Worm (Caenorhabditis elegans) whole organism, L4/young adult: ENCODE measurements around the gene F40F8.5.

ENCODE experiments used
- W03F9.2 ChIP-seq: fragments of 150-350 bp; optimal IDR thresholded peaks from 2 replicates; lab custom pipeline; 2014; ENCODE audit warnings: missing biosample characterization, missing genetic modification characterization
- dao-5 ChIP-seq: sonication (generic microtip); optimal IDR thresholded peaks from 2 replicates; lab custom pipeline; 2016; ENCODE audit warnings: missing genotype, missing genetic modification characterization, moderate library complexity, missing compliant biosample characterization
- him-1 ChIP-seq: sonication (generic microtip); optimal IDR thresholded peaks from 2 replicates; lab custom pipeline; 2016; ENCODE audit warnings: missing genotype, missing genetic modification reagents, missing genetic modification characterization, missing compliant biosample characterization

F40F8.5 gene

ce11 chrII:11134828-11135227 is at the start of gene F40F8.5:
Gene F40F8.5 (minus strand): TSS chrII:11134928.
- TF ChIP-seq W03F9.2 (no peak), him-1 (tag; lab: Kevin White, UChicago) (no peak), dao-5 (no peak)

DNA sequence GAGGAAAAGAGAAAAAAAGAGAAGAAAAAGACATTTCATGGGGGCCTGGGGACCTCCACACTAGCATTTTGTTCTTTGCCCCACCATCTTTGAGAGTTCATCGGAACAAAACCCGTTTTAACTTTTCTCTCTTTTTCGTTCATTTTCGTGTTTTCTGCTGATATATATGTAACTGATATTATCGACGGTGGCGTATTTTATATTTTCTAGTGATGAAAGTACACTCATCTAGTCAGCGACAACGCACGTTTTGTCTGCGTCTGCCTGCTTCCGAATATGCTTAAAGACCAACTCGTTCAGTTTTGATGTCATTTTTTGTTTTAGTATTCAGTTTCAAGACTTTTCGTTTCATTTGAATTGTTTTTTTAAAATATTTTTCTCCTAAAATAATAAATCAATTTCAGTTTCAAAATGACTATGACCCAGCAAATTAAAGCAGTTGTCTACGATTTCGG is 46.5 kb upstream of the F40F8.5 start, which contains the start of gene bigr-1:
Gene bigr-1, plus strand, starts transcription at position 405 of the 455 bp plus-strand sequence.
- TF ChIP-seq W03F9.2 (no peak), him-1 (tag; lab: Kevin White, UChicago) (no peak), dao-5 (no peak)

DNA sequence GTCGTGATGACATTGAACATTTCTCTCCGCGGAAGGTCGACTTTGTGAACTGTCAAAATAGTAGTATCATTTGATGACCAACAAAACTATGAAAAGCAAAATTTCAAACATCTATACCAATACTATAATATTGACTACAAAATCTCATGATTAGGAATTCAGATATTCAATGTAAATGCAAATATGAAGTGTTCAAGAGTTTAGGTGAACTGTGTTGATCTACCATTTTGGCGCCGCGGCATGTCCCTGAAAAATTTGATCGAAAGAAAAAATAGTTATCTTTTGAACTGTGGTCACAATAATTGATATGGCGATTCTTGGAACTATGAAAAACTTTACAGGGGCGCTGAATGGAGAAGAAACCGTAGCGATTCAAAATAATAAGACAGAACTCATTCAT is 44.0 kb upstream of the F40F8.5 start:
- TF ChIP-seq him-1 (tag; lab: Kevin White, UChicago) (no peak), W03F9.2 (no peak), dao-5 (no peak)

DNA sequence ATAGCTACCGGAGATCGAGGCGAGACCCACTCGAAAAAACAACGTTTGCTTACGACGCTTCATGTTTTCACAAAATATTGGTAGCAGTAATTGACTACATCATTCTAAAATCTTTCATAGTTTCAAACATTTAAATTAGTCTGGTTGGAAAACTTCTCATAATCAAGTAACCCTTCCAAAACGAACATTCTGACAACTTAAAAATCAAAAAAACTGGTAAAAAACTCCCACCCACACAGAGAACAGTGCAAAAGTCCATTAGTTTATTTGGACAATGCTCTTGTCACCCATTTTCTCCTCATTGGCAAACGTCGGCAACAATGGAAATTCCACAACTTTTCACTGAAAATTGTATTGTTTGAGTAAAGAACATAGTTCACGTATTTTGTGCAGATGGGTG is 42.6 kb upstream of the F40F8.5 start, which contains the start of gene F37H8.6:
Gene F37H8.6, minus strand, starts transcription at position 101 of the 400 bp plus-strand sequence.
- TF ChIP-seq him-1 (tag; lab: Kevin White, UChicago): no peak
- TF ChIP-seq W03F9.2: no peak
- TF ChIP-seq dao-5: no peak

- no peak for TF ChIP-seq W03F9.2
- TF ChIP-seq him-1 (tag; lab: Kevin White, UChicago): no peak
- no peak for TF ChIP-seq dao-5
Measured at ce11 chrII:11176441-11176840, 41.7 kb upstream of the F40F8.5 start.

DNA sequence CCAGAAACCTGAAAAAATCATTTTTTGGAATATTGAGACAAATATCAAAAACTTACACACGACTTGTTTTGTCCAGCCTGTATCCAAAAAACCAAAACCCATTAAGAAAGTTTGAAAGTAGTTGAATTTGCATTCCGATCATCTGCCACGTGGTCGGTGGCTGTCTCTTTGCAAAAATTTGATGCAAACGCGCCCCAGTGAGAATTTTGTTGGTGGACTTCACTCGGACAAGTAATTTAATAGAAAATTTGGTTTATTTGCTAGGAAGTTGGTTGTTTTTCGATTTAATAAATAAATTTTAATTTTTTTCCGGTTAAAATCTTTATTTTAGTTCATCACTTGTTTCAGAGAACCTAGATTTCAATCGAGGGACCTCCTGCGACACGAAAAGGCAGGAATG is 40.6 kb upstream of the F40F8.5 start:
- no peak for TF ChIP-seq him-1 (tag; lab: Kevin White, UChicago)
- no peak for TF ChIP-seq dao-5
- TF ChIP-seq W03F9.2: no peak

ce11 chrII:11167039-11167438 is 32.3 kb upstream of the F40F8.5 start:
- TF ChIP-seq dao-5: no peak
- TF ChIP-seq W03F9.2: peak; percentile 43

DNA sequence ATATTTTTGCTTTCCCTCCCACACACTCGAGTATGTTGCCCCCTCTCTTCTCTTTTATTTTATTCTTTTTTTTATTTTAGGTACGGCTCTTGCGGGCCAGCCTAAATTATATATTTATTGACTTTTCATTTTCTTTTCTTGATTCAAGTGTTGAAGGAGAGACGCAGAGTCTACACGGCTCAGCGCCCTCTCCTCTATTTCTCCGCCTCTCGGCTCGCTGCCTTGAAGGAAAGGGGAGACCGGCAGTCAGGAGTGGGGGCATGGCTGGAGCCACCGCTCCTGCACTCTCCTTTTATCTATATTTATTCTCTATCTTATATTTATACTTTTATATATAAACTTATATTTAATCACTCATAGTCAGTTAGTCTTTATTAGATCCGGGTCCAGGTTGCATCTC is 31.7 kb upstream of the F40F8.5 start:
- TF ChIP-seq W03F9.2: no peak
- TF ChIP-seq him-1 (tag; lab: Kevin White, UChicago): no peak
- TF ChIP-seq dao-5: no peak

- no peak for TF ChIP-seq him-1 (tag; lab: Kevin White, UChicago)
- TF ChIP-seq W03F9.2: no peak
- TF ChIP-seq dao-5: no peak
Measured at ce11 chrII:11163291-11163690, 28.6 kb upstream of the F40F8.5 start.

DNA sequence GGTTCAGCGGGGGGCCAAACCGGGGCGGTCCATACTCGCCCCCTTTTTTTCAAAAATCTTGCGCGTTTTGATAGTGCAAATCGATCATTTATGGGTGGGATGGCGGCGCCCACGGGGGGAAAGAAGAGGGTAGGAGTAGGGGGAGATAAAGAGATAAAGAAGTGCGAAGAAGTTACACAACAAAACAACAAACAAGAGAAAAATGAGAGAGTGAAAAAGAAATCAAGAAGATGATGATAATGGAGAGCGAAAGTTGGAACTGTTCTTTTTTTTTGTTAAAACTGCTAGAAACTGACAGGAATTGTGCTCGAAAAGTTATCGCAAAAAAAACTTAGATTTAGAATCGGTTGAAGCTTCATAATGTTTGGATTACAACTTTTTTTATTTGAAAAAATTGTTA is 27.7 kb upstream of the F40F8.5 start, which contains the start of gene ptr-13:
Gene ptr-13, minus strand, starts transcription at position 92 of the 400 bp plus-strand sequence.
- no peak for TF ChIP-seq him-1 (tag; lab: Kevin White, UChicago)
- no peak for TF ChIP-seq W03F9.2
- TF ChIP-seq dao-5: no peak

DNA sequence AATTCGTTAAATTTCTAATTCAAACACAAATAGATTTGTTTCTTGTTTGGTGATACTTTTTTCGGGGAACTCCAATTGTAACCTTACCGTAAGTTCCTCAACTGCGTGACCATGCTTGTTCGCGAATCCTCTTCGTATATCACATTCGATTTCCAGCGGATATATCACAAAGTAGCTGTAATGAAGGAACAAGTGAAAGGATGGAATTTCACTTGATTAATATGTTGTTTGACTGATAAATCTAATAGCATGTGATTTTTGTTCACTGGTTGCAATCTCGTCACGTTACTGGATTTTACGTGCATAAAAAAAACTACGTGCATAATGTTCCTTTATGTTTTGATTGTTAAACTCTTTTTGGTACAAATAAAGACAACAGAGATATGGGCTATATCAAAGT is 26.9 kb upstream of the F40F8.5 start:
- no peak for TF ChIP-seq W03F9.2
- no peak for TF ChIP-seq him-1 (tag; lab: Kevin White, UChicago)
- TF ChIP-seq dao-5: no peak

- TF ChIP-seq W03F9.2 (no peak), dao-5 (peak; percentile 35), him-1 (tag; lab: Kevin White, UChicago) (peak; percentile 31)
Measured at ce11 chrII:11157660-11158059, 22.9 kb upstream of the F40F8.5 start.

DNA sequence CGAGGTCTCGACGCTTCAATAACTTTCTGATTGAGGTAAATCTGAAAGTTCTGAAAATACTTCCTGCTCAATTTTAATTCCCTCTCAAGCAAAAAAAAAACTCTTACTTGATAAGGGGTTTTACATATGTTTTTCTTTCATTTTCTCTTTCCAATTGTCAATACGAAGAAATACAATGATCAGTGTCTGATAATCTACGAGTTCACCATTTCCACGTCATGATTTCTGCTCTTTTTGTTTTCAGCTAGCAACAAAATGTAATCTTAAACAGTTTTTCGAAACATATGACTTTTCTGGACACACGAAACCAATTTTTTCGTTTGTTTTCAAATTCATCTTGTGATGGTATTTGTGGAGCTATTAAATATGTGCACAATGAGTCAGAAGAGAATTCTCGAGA is 21.4 kb upstream of the F40F8.5 start:
- TF ChIP-seq dao-5 (no peak), W03F9.2 (no peak), him-1 (tag; lab: Kevin White, UChicago) (no peak)

ce11 chrII:11155400-11155799 is 20.7 kb upstream of the F40F8.5 start:
- TF ChIP-seq him-1 (tag; lab: Kevin White, UChicago): no peak
- TF ChIP-seq W03F9.2: no peak
- TF ChIP-seq dao-5: no peak

- TF ChIP-seq W03F9.2: no peak
- no peak for TF ChIP-seq dao-5
- TF ChIP-seq him-1 (tag; lab: Kevin White, UChicago): no peak
Measured at ce11 chrII:11154957-11155356, 20.2 kb upstream of the F40F8.5 start.

- TF ChIP-seq him-1 (tag; lab: Kevin White, UChicago) (no peak), W03F9.2 (no peak), dao-5 (no peak)
Measured at ce11 chrII:11153800-11154199, 19.1 kb upstream of the F40F8.5 start.
